Worm (Caenorhabditis elegans): ENCODE measurements around the gene hot-6.

DNA sequence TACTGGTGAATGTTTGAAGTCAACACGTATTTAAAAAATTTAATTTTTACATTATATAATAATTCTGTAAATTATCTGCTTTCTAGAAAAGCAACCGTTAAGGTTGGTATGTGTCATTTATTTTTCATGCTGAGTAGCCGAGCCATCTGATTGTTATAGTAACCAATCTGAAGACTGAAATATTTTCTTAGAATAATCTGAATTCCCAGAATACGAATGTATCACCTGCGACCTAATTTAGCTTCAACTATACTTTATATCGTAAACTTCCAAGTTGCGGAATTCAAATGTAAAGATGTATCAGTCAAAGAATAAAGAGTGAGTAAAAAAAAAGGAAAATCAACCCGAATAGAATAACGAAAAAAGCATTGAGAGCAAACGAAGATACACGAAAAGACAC, 10.5 kb upstream of the hot-6 start:
- TF ChIP-seq klf-2 (GFP tag; conservative IDR thresholded peaks at IDR 0.05) (no peak), tab-1 (GFP tag; IDR thresholded peaks at IDR 0.05) (no peak), med-1 (GFP tag; optimal IDR thresholded peaks at IDR 0.05; ENCODE audit: insufficient read depth) (no peak), flt-1 (GFP tag; IDR thresholded peaks at IDR 0.05) (no peak)
